Worm (Caenorhabditis elegans): Measurements from ENCODE around the gene col-34.

DNA sequence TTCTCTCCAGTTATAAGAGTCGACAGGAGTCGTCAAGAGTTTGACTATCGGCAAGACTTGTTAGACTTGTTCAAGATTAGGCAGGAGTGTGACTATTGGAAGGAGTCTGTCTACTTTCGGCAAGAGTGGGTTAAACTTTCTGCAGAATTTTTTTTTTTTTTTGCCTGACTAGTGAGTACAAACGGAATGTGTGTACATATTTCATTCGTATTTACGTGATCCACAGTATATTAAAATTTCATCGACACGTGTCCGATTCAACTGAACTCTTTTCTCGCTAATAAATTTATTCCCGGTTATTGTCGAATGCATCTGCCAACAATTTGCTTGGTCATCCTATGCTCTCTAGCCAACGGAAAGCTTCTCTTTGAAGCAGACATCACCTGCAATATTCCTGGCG lies 27.8 kb upstream of the col-34 start, which contains the start of gene F36A4.1:
- TF ChIP-seq klf-2 (GFP tag; conservative IDR thresholded peaks at IDR 0.05): no peak
- TF ChIP-seq flt-1 (GFP tag; IDR thresholded peaks at IDR 0.05): no peak

All from whole organism, midembryonic.